Fruit fly (Drosophila melanogaster): Measurements from ENCODE around the gene CG16985.
A peak's percentile ranks its signal among the peaks of the same experiment; 100 is the strongest.

DNA sequence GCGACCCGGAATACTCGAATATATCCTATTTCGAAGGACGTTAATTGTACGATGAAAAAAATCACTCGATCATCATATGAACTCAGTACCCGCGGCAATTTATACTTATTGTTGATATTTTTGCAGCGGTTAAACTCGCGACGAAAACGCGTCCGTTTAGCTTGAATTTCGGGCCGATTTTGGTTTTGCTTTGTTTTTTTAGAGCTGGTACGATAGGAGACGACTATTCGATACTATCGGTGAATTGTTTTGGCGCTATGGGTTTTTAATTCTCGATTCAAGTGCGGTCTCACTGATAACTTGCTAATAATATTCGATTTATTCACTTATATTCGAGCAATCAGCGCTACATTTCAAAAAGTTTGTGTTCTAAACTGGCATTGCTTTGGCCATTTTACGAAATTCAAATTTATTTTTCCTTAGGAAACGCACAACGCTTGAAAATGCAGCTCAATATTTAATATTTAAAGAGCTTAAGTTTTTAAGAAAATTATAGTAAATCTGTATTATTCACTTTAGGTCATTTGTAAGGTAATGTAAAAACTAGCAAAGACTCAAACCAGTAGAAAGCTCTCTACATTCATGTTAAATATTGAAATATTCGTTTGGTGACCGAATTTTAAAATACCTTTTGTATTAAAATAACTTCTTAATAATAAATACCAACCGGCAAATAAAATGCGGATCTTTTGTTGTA lies 44.8 kb upstream of the CG16985 start, which contains the start of gene Spn:
- TF ChIP-seq cnc (optimal IDR thresholded peaks at IDR 0.05): no peak
- no peak for TF ChIP-seq pad (GFP tag; optimal IDR thresholded peaks at IDR 0.05)
- TF ChIP-seq ovo (GFP tag; optimal IDR thresholded peaks at IDR 0.05): no peak
- peak; percentile 40 for TF ChIP-seq bab1 (GFP tag; optimal IDR thresholded peaks at IDR 0.05)
- TF ChIP-seq toe (GFP tag; optimal IDR thresholded peaks at IDR 0.05): no peak
- TF ChIP-seq Crg-1 (GFP tag; optimal IDR thresholded peaks at IDR 0.05): peak; percentile 36
- peak; percentile 19 for TF ChIP-seq CG12768 (GFP tag; optimal IDR thresholded peaks at IDR 0.05)
